Fruit fly (Drosophila melanogaster): Measurements from ENCODE around the gene CG32298.

- TF ChIP-seq h (GFP tag; optimal IDR thresholded peaks at IDR 0.05) (no peak), pan (optimal IDR thresholded peaks at IDR 0.05) (no peak), tai (GFP tag; optimal IDR thresholded peaks at IDR 0.05) (no peak), OdsH (GFP tag; optimal IDR thresholded peaks at IDR 0.05) (no peak), sv (GFP tag; optimal IDR thresholded peaks at IDR 0.05) (no peak), GATAd (GFP tag; optimal IDR thresholded peaks at IDR 0.05) (no peak), Hnf4 (GFP tag; optimal IDR thresholded peaks at IDR 0.05) (no peak), Abd-B (GFP tag; optimal IDR thresholded peaks at IDR 0.05) (no peak), br (GFP tag; optimal IDR thresholded peaks at IDR 0.05) (no peak)
Observed at dm6 chr3L:2436754-2437335, 46.1 kb upstream of the CG32298 start.
